Worm (Caenorhabditis elegans): Measurements from ENCODE around the gene mdt-6.
A peak's percentile ranks its signal among the peaks of the same experiment; 100 is the strongest.

DNA sequence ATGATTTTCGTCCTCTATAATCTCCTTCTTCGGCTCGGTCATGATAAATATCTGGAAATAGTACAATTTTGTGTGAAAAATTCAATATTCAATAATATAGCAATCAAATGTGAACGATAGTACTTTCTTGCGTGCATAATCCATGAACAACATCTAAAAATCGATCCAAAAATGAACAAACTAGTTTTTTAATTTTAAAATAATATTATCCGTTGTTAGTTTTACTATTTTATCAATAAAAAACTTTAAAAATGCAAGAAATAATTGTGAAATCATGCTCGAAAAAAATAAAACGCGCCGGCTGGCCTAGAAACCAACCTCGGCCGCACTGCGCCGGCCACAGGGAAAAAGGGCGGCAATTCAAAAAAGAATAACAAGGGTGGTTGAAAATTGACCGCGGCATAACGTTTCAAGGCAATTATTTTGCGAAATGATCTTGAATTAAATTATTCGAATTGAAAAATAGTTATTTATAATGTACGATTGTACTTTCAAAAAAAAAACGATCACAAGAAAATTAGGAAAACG is 25.3 kb upstream of the mdt-6 start, which contains the start of gene mys-1:
- TF ChIP-seq ceh-13 (GFP tag; optimal IDR thresholded peaks at IDR 0.05) (no peak), hmg-4 (GFP tag; optimal IDR thresholded peaks at IDR 0.05) (peak; percentile 43), B0310.2 (tag; optimal IDR thresholded peaks at IDR 0.05) (no peak), ama-1 (optimal IDR thresholded peaks at IDR 0.05) (no peak), ets-7 (tag; optimal IDR thresholded peaks at IDR 0.05) (no peak), F13C5.2 (tag; optimal IDR thresholded peaks at IDR 0.05) (peak; percentile 39), tbx-11 (GFP tag; IDR thresholded peaks at IDR 0.05) (no peak), hnd-1 (tag; optimal IDR thresholded peaks at IDR 0.05) (no peak), flt-1 (GFP tag; IDR thresholded peaks at IDR 0.05) (no peak), scrt-1 (GFP tag; IDR thresholded peaks at IDR 0.05) (no peak), hmbx-1 (tag; optimal IDR thresholded peaks at IDR 0.05) (no peak), aly-1 (tag; optimal IDR thresholded peaks at IDR 0.05) (no peak)
